Fruit fly (Drosophila melanogaster) whole organism, adult: ENCODE measurements around the gene CG12523.

Experiments used
- CG11617 ChIP-seq: fragments of 200-800 bp; sonication (Bioruptor generic); optimal IDR thresholded peaks from 2 replicates; lab custom pipeline; 2017; ENCODE audit warnings: mild to moderate bottlenecking, missing biosample characterization, missing genetic modification reagents, missing genetic modification characterization
- CG12768 ChIP-seq: fragments of 200-800 bp; sonication (Bioruptor generic); optimal IDR thresholded peaks from 2 replicates; lab custom pipeline; 2017; ENCODE audit warnings: missing biosample characterization, missing genetic modification characterization, mild to moderate bottlenecking, moderate library complexity, missing genetic modification reagents
- CG14711 ChIP-seq: fragments of 200-800 bp; sonication (Bioruptor generic); optimal IDR thresholded peaks from 2 replicates; lab custom pipeline; 2018; ENCODE audit warnings: missing biosample characterization, mild to moderate bottlenecking, missing genetic modification characterization, moderate library complexity
- CG1620 ChIP-seq: fragments of 200-800 bp; sonication (Bioruptor generic); optimal IDR thresholded peaks from 2 replicates; lab custom pipeline; 2016; ENCODE audit warnings: missing biosample characterization, missing genetic modification characterization
- CG33017 ChIP-seq: fragments of 200-800 bp; sonication (Bioruptor generic); optimal IDR thresholded peaks from 2 replicates; lab custom pipeline; 2018; ENCODE audit warnings: missing biosample characterization, mild to moderate bottlenecking, missing genetic modification characterization, moderate library complexity
- CG5204 ChIP-seq: fragments of 200-800 bp; sonication (Bioruptor generic); optimal IDR thresholded peaks from 2 replicates; lab custom pipeline; 2016; ENCODE audit warnings: missing biosample characterization, missing genetic modification characterization
- CG7045 ChIP-seq: fragments of 200-800 bp; sonication (Bioruptor generic); optimal IDR thresholded peaks from 2 replicates; lab custom pipeline; 2017; ENCODE audit warnings: missing biosample characterization, mild to moderate bottlenecking, missing genetic modification characterization
- CG7101 ChIP-seq: fragments of 200-800 bp; sonication (Bioruptor generic); optimal IDR thresholded peaks from 2 replicates; lab custom pipeline; 2018; ENCODE audit warnings: missing biosample characterization, mild to moderate bottlenecking, missing genetic modification characterization, moderate library complexity
- Clk ChIP-seq: fragments of 200-800 bp; sonication (Bioruptor generic); optimal IDR thresholded peaks from 2 replicates; lab custom pipeline; 2017; ENCODE audit warnings: missing biosample characterization, missing genetic modification characterization
- Hr96 ChIP-seq: fragments of 200-800 bp; sonication (Bioruptor generic); optimal IDR thresholded peaks from 2 replicates; lab custom pipeline; 2016; ENCODE audit warnings: missing biosample characterization, missing genetic modification characterization
- Mnt ChIP-seq: fragments of 200-800 bp; sonication (Bioruptor generic); optimal IDR thresholded peaks from 2 replicates; lab custom pipeline; 2016; ENCODE audit warnings: missing biosample characterization, mild to moderate bottlenecking, missing genetic modification characterization
- bab1 ChIP-seq: fragments of 200-800 bp; sonication (Bioruptor generic); optimal IDR thresholded peaks from 3 replicates; lab custom pipeline; 2019; ENCODE audit warnings: missing biosample characterization, mild to moderate bottlenecking, missing genetic modification characterization, moderate library complexity
- cic ChIP-seq: fragments of 200-800 bp; sonication (Bioruptor generic); optimal IDR thresholded peaks from 2 replicates; lab custom pipeline; 2017; ENCODE audit warnings: missing biosample characterization, mild to moderate bottlenecking, missing genetic modification characterization, moderate library complexity
- cnc ChIP-seq, 2 experiments: fragments of >200 bp; optimal IDR thresholded peaks; 2 replicates each; lab custom pipeline; 2017
- kay ChIP-seq: fragments of 200-800 bp; sonication (Bioruptor generic); peaks from one replicate; lab custom pipeline; 2016; ENCODE audit warnings: missing biosample characterization, missing genetic modification characterization, borderline replicate concordance
- ovo ChIP-seq: fragments of 200-800 bp; sonication (Bioruptor generic); optimal IDR thresholded peaks from 2 replicates; lab custom pipeline; 2016; ENCODE audit warnings: missing biosample characterization, missing genetic modification characterization
- pad ChIP-seq: fragments of 200-800 bp; sonication (Bioruptor generic); optimal IDR thresholded peaks from 3 replicates; lab custom pipeline; 2017; ENCODE audit warnings: missing biosample characterization, missing genetic modification characterization, mild to moderate bottlenecking, moderate library complexity, missing genetic modification reagents
- tj ChIP-seq: fragments of 200-800 bp; sonication (Bioruptor generic); optimal IDR thresholded peaks from 3 replicates; lab custom pipeline; 2017; ENCODE audit warnings: missing biosample characterization, mild to moderate bottlenecking, missing genetic modification characterization, moderate library complexity
- toe ChIP-seq: fragments of 200-800 bp; sonication (Bioruptor generic); optimal IDR thresholded peaks from 2 replicates; lab custom pipeline; 2016; ENCODE audit warnings: missing biosample characterization, missing genetic modification characterization

The CG12523 gene

DNA sequence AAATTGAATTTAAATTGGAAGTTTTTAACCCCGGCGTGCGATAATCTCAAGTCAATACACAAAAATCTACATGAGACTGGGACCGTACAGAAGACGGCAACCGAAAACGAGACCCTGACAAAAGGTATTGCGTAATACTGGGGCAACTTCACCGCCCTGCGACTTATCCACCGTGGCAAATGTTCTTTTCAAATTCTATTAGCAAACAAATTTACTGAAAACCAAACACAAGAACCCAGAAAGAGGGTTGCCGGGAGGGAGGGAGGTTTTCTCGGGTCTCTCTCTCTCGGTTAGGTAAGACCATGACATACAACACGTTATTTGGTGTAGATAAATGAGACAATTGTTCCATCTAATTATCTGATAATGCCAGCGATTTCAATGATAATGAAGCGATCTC, 44.8 kb downstream of the CG12523 start:
- TF ChIP-seq CG33017 (tag; lab: Kevin White, UChicago) (no peak), CG11617 (GFP tag; lab: Kevin White, UChicago) (no peak), Hr96 (no peak), kay (no peak), bab1 (GFP tag; lab: Kevin White, UChicago) (no peak), Clk (no peak), Mnt (no peak), CG7101 (tag; lab: Kevin White, UChicago) (no peak), CG1620 (GFP tag; lab: Kevin White, UChicago) (no peak)

DNA sequence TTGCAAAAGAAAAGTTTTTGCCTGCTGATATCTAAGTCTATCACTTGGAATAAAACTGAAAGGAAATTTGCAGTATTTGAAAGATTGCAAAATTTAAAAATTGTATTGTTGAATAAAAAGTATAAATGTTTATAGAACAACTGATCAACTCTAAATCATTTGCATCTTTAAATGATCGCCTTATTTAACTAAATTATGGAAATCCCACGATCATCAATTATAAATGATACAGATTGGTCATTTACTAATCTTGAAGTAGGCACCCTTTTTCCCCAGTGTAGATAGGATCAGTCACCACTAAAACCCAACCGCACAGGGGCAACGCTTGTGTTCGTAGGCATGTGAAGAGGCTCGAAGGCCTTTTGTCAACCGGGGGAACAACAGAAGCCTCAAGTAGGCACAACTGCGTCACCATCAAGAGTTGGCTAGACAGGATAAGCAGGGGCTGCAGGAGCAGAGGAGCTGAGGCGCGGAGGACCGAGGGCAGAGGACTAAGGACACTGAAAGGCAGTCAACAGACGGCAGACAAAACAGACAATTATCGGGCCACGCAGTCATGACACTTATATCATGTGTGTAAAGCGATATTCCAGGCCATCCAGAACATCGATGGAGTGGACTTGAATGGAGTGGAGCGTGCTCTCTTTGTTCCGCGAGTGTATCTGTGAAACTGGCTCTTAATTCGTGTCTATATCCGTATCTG, 47.0 kb downstream of the CG12523 start:
- TF ChIP-seq kay (no peak), tj (no peak), CG33017 (tag; lab: Kevin White, UChicago) (no peak), CG5204 (GFP tag; lab: Kevin White, UChicago) (no peak), CG7101 (tag; lab: Kevin White, UChicago) (no peak), CG14711 (no peak), cnc (optimal IDR thresholded peaks at IDR 0.05; lab: Kevin White, UChicago) (no peak), cic (no peak), CG11617 (GFP tag; lab: Kevin White, UChicago) (no peak), CG12768 (no peak)

DNA sequence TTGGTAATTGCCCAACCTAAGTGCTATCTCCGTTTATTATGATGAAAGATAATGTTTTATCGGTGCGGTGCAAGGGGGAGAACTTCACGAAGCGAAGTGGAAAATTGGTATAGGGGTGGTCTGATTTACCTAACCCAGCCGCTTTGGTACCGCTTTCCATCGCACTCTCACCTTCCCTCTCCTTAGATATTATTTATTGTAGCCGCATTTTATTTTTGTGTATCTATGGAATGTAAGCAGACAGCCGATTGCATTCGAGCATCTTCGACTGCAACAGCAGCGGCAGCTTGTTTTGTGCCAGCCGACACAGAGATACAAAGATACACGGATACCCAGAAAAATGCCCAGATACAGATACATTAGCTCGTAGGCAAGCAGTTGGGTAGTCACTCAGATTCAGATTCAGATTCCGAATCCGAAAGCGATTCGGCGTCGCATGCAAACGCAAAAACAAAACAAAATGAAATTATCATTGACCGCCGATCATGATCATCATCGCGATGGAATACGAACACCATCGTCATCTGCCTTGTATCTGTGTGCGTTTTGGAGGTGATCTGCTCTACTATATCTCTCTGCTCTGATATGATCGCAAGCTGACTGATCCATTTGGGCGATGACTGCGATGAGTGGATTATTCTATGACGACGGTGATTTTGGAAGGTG, 47.9 kb downstream of the CG12523 start:
- TF ChIP-seq tj (peak; percentile 1), cic (no peak)

DNA sequence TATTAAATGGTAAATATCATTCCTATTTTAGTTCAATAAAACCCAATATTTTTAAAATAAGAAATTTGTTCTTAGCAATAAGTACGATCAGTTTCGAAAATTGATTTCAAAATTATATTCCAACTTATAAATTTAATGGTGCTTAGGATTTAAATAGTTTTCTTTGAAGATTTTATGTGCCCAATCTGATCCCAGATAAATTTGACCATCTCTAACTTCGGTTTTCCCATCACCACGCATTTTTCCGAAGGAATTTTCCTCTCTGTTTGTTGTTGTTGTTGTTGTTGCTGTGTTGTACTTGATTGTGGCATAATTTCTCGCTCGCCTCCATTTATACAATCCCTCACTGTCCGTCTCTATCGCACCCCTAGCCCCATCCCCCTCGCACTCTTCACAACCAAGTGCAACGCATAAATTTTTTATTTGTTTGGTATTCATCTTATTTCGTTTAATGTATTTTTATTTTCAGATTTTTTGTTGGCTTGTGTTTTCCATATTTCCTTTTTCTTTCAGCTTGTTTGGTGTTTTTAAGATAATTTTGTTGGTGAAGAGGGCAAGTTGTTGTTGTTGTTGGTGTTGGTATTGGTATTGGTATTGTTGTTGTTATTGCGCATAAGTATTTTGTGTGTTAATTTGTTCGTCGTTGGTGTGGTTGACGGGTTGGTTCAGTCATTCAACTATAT, 48.8 kb downstream of the CG12523 start:
- TF ChIP-seq toe (GFP tag; lab: Kevin White, UChicago) = no peak
- no peak for TF ChIP-seq CG11617 (GFP tag; lab: Kevin White, UChicago)
- TF ChIP-seq CG7045 (GFP tag; lab: Kevin White, UChicago) = no peak
- TF ChIP-seq kay = no peak

DNA sequence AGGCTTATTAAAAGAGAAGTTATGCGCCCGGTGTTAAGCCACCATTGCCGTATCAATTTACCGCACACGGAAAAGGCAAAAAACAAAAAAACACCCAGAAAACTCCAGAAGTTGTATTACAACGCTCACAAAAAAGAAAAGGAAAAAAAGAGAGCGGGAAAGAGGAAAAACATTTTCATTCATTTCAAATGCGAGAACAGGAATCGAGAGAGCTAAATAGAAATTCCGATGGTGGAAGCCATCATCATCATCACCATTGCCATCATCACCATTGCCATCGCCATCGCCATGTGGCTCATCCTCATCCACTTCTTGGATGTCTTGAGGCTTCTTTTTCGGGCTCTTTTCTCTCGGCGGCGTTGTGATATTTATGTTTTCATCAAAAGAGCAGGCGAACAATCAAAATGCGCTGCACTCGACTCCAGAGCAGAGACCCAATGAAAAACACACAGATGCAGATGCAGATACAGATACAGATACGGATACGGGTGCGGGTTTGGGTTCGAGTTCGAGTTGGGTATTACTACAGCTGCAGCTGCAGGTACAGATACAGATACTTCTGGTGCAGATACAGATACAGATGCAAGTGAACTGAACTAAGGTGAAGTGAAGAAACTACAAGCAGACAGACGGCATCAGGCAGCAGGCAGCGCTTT, 50.2 kb downstream of the CG12523 start:
- no peak for TF ChIP-seq Clk
- no peak for TF ChIP-seq toe (GFP tag; lab: Kevin White, UChicago)
- no peak for TF ChIP-seq CG7101 (tag; lab: Kevin White, UChicago)
- no peak for TF ChIP-seq tj
- no peak for TF ChIP-seq CG33017 (tag; lab: Kevin White, UChicago)
- TF ChIP-seq pad (GFP tag; lab: Kevin White, UChicago) = no peak
- TF ChIP-seq kay = no peak
- TF ChIP-seq CG7045 (GFP tag; lab: Kevin White, UChicago) = no peak
- no peak for TF ChIP-seq bab1 (GFP tag; lab: Kevin White, UChicago)
- TF ChIP-seq ovo (GFP tag; lab: Kevin White, UChicago) = no peak
- no peak for TF ChIP-seq CG5204 (GFP tag; lab: Kevin White, UChicago)
- no peak for TF ChIP-seq cic
- TF ChIP-seq Mnt = no peak
- TF ChIP-seq cnc (optimal IDR thresholded peaks at IDR 0.05; lab: Kevin White, UChicago) = no peak
- TF ChIP-seq CG11617 (GFP tag; lab: Kevin White, UChicago) = no peak
- TF ChIP-seq CG1620 (GFP tag; lab: Kevin White, UChicago) = no peak

DNA sequence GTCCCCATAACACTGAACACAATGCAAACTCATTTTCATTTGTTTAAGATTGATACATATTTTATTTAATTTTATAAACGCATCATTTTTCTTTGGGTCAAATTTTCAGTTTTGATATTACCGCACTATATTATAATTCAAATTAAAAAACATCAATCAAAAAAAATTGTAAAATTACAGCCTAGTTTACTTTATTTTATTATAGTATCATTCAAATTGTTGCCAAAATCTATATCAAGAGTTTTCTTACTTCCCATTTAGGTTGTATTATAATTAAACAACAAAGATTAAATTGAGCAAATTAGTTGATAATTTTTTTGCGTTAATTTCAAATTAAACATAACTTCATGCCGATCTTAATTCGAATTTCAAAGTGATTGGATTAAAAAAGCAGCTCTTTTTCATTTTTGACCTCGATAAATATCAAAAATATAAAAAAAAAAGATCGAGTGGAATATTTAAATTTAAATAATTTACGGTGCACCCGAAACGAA, 50.9 kb downstream of the CG12523 start:
- TF ChIP-seq CG5204 (GFP tag; lab: Kevin White, UChicago) = peak; percentile 20
- TF ChIP-seq Mnt = no peak
